Worm (Caenorhabditis elegans): ENCODE data around the gene epg-4.

The epg-4 gene

ce11 chrIII:7189581-7190128, 7.7 kb downstream of the epg-4 start, which contains the start of gene rps-21 (continued):
- TF ChIP-seq mep-1 (tag; optimal IDR thresholded peaks at IDR 0.05) = peak; percentile 82
- TF ChIP-seq ceh-20 (GFP tag; IDR thresholded peaks at IDR 0.05) = peak; percentile 48; the same call in 1 of the 2 replicates
- no peak for TF ChIP-seq gei-8 (GFP tag; optimal IDR thresholded peaks at IDR 0.05)
- peak; percentile 82 for TF ChIP-seq dve-1 (tag; optimal IDR thresholded peaks at IDR 0.05; ENCODE audit: insufficient read depth)
- peak; percentile 82 for TF ChIP-seq dpl-1 (GFP tag; optimal IDR thresholded peaks at IDR 0.05)
- TF ChIP-seq ztf-7 (tag; optimal IDR thresholded peaks at IDR 0.05) = no peak
- no peak for TF ChIP-seq F10B5.3 (tag; optimal IDR thresholded peaks at IDR 0.05)
- no peak for TF ChIP-seq madf-9 (GFP tag; conservative IDR thresholded peaks at IDR 0.05)
- no peak for TF ChIP-seq daf-16 (GFP tag; optimal IDR thresholded peaks at IDR 0.05)
- peak; percentile 16 for TF ChIP-seq daf-16 (tag; optimal IDR thresholded peaks at IDR 0.05)
- peak; percentile 43; the same call in 1 of the 2 replicates for TF ChIP-seq T26A8.4 (GFP tag; IDR thresholded peaks at IDR 0.05)
- 0 out of 2 replicates have a peak, but pooled peaks have one; percentile 23 for TF ChIP-seq arid-1 (GFP tag; conservative IDR thresholded peaks at IDR 0.05)
- TF ChIP-seq mdl-1 (tag; optimal IDR thresholded peaks at IDR 0.05) = peak; percentile 4 to 28
- TF ChIP-seq egl-43 (GFP tag; IDR thresholded peaks at IDR 0.05) = no peak
- no peak for TF ChIP-seq ceh-44 (GFP tag; IDR thresholded peaks at IDR 0.05)
- TF ChIP-seq rbr-2 (tag; optimal IDR thresholded peaks at IDR 0.05) = peak; percentile 67
- no peak for TF ChIP-seq zag-1 (tag; optimal IDR thresholded peaks at IDR 0.05)
- TF ChIP-seq set-16 (GFP tag; IDR thresholded peaks at IDR 0.05) = no peak; the same call in 1 of the 2 replicates
- TF ChIP-seq pha-4 (GFP tag; IDR thresholded peaks at IDR 0.05) = no peak
- TF ChIP-seq pha-4 (tag; optimal IDR thresholded peaks at IDR 0.05) = no peak
- no peak for TF ChIP-seq cey-2 (tag; optimal IDR thresholded peaks at IDR 0.05; ENCODE audit: borderline replicate concordance, insufficient read depth)
- peak; percentile 9 for TF ChIP-seq fkh-10 (GFP tag; optimal IDR thresholded peaks at IDR 0.05)
- TF ChIP-seq hlh-11 (tag; optimal IDR thresholded peaks at IDR 0.05) = peak; percentile 69
- TF ChIP-seq lir-3 (tag; optimal IDR thresholded peaks at IDR 0.05) = no peak
- TF ChIP-seq aha-1 (tag) = no peak
- TF ChIP-seq zfp-2 (tag; optimal IDR thresholded peaks at IDR 0.05) = peak; percentile 94
- peak; percentile 92 for TF ChIP-seq mes-2 (tag; optimal IDR thresholded peaks at IDR 0.05; ENCODE audit: poor library complexity, severe bottlenecking)
- no peak for TF ChIP-seq unc-39 (tag; optimal IDR thresholded peaks at IDR 0.05)
- peak; percentile 81 for TF ChIP-seq hmg-1.1 (GFP tag; IDR thresholded peaks at IDR 0.05)
- TF ChIP-seq T20F7.1 (GFP tag; optimal IDR thresholded peaks at IDR 0.05) = peak; percentile 78
- no peak for TF ChIP-seq mxl-3 (GFP tag; optimal IDR thresholded peaks at IDR 0.05)
- 0 out of 2 replicates have a peak, but pooled peaks have one; percentile 30 for TF ChIP-seq tra-1 (GFP tag; IDR thresholded peaks at IDR 0.05)
- TF ChIP-seq hlh-30 (tag; optimal IDR thresholded peaks at IDR 0.05; ENCODE audit: insufficient read depth) = peak; percentile 77
- TF ChIP-seq lin-38 (GFP tag; IDR thresholded peaks at IDR 0.05) = peak; percentile 74
- TF ChIP-seq lsy-2 (tag; optimal IDR thresholded peaks at IDR 0.05) = peak; percentile 9 to 92
- no peak for TF ChIP-seq nhr-237 (tag; optimal IDR thresholded peaks at IDR 0.05)
- TF ChIP-seq duxl-1 (tag; optimal IDR thresholded peaks at IDR 0.05; ENCODE audit: poor library complexity) = no peak
- TF ChIP-seq ceh-62 (tag; optimal IDR thresholded peaks at IDR 0.05) = no peak
- peak; percentile 67 for TF ChIP-seq ces-1 (GFP tag; optimal IDR thresholded peaks at IDR 0.05)
- no peak for TF ChIP-seq nhr-10 (tag; optimal IDR thresholded peaks at IDR 0.05)
- no peak for TF ChIP-seq skn-1 (tag; optimal IDR thresholded peaks at IDR 0.05)
- TF ChIP-seq lin-39 (tag; optimal IDR thresholded peaks at IDR 0.05) = no peak
- TF ChIP-seq mdt-29 (GFP tag; IDR thresholded peaks at IDR 0.05) = no peak
- no peak for TF ChIP-seq tag-97 (GFP tag; IDR thresholded peaks at IDR 0.05)
- TF ChIP-seq D1046.2 (GFP tag; IDR thresholded peaks at IDR 0.05) = no peak
- TF ChIP-seq dmd-6 (GFP tag; IDR thresholded peaks at IDR 0.05) = peak; percentile 53; the same call in 1 of the 2 replicates
- TF ChIP-seq F37D6.2 (tag; optimal IDR thresholded peaks at IDR 0.05) = peak; percentile 39
- no peak for TF ChIP-seq ceh-28 (tag; optimal IDR thresholded peaks at IDR 0.05)
